Fruit fly (Drosophila melanogaster) whole organism, embryonic: Measurements from ENCODE around the gene RapGAP1.

Experiments
- B-H1 ChIP-seq: fragments of 200-800 bp; sonication (Bioruptor generic); IDR thresholded peaks from 3 replicates; pipeline ENCODE4 v1.3.6; 2022; ENCODE audit warnings: missing biosample characterization, missing genetic modification characterization
- CG10321 ChIP-seq: fragments of 200-800 bp; sonication (Bioruptor generic); IDR thresholded peaks from 2 replicates; pipeline ENCODE4 v1.3.6; 2022; ENCODE audit warnings: missing biosample characterization, missing genetic modification characterization
- CG10431 ChIP-seq: fragments of 200-800 bp; sonication (Bioruptor generic); optimal IDR thresholded peaks from 3 replicates; lab custom pipeline; 2018; ENCODE audit warnings: missing biosample characterization, mild to moderate bottlenecking, missing genetic modification characterization
- CG11247 ChIP-seq: fragments of 200-800 bp; sonication (Bioruptor generic); IDR thresholded peaks from 2 replicates; pipeline ENCODE4 v1.3.6; 2022; ENCODE audit warnings: missing biosample characterization, missing genetic modification characterization
- CG11504 ChIP-seq: fragments of 200-800 bp; sonication (Bioruptor generic); optimal IDR thresholded peaks from 3 replicates; lab custom pipeline; 2019; ENCODE audit warnings: missing biosample characterization, mild to moderate bottlenecking, missing genetic modification characterization, moderate library complexity
- CG11560 ChIP-seq: fragments of 200-800 bp; sonication (Bioruptor generic); IDR thresholded peaks from 3 replicates; pipeline ENCODE4 v1.3.6; 2022; ENCODE audit warnings: missing biosample characterization, missing genetic modification characterization
- CG14667 ChIP-seq: fragments of 200-800 bp; sonication (Bioruptor generic); IDR thresholded peaks from 2 replicates; pipeline ENCODE4 v1.3.6; 2022; ENCODE audit warnings: missing biosample characterization, missing genetic modification characterization
- CG1647 ChIP-seq: fragments of 200-800 bp; sonication (Bioruptor generic); optimal IDR thresholded peaks from 3 replicates; lab custom pipeline; 2016; ENCODE audit warnings: missing biosample characterization, missing genetic modification characterization
- CG16779 ChIP-seq: fragments of 200-800 bp; sonication (Bioruptor generic); IDR thresholded peaks from 2 replicates; pipeline ENCODE4 v1.3.6; 2022; ENCODE audit warnings: missing biosample characterization, missing genetic modification characterization
- CG16863 ChIP-seq: fragments of 200-800 bp; sonication (Bioruptor generic); optimal IDR thresholded peaks from 3 replicates; lab custom pipeline; 2016; ENCODE audit warnings: missing biosample characterization, missing genetic modification characterization
- CG17568 ChIP-seq: fragments of 200-800 bp; sonication (Bioruptor generic); optimal IDR thresholded peaks from 2 replicates; lab custom pipeline; 2018; ENCODE audit warnings: missing biosample characterization, mild to moderate bottlenecking, missing genetic modification characterization, moderate library complexity
- CG18599 ChIP-seq: fragments of 200-800 bp; sonication (Bioruptor generic); optimal IDR thresholded peaks from 3 replicates; lab custom pipeline; 2017; ENCODE audit warnings: missing biosample characterization, missing genetic modification characterization, mild to moderate bottlenecking, moderate library complexity, missing genetic modification reagents
- CG2120 ChIP-seq: fragments of 200-800 bp; sonication (Bioruptor generic); optimal IDR thresholded peaks from 3 replicates; lab custom pipeline; 2016; ENCODE audit warnings: missing biosample characterization, missing genetic modification characterization
- CG31224 ChIP-seq: fragments of 200-800 bp; sonication (Bioruptor generic); IDR thresholded peaks from 2 replicates; pipeline ENCODE4 v1.3.6; 2022; ENCODE audit warnings: missing biosample characterization, missing genetic modification characterization
- CG6654 ChIP-seq: fragments of 200-800 bp; sonication (Bioruptor generic); optimal IDR thresholded peaks from 2 replicates; lab custom pipeline; 2017; ENCODE audit warnings: missing biosample characterization, mild to moderate bottlenecking, missing genetic modification characterization
- CG6683 ChIP-seq: fragments of 200-800 bp; sonication (Bioruptor generic); optimal IDR thresholded peaks from 2 replicates; lab custom pipeline; 2017; ENCODE audit warnings: missing biosample characterization, mild to moderate bottlenecking, missing genetic modification characterization, missing genetic modification reagents
- CG7271 ChIP-seq: fragments of 200-800 bp; sonication (Bioruptor generic); optimal IDR thresholded peaks from 2 replicates; lab custom pipeline; 2018; ENCODE audit warnings: missing biosample characterization, mild to moderate bottlenecking, missing genetic modification characterization, moderate library complexity
- CG7786 ChIP-seq: fragments of 200-800 bp; sonication (Bioruptor generic); optimal IDR thresholded peaks from 2 replicates; lab custom pipeline; 2016; ENCODE audit warnings: missing biosample characterization, missing genetic modification characterization
- CG7987 ChIP-seq: fragments of 200-800 bp; sonication (Bioruptor generic); optimal IDR thresholded peaks from 2 replicates; lab custom pipeline; 2018; ENCODE audit warnings: missing biosample characterization, mild to moderate bottlenecking, missing genetic modification characterization, moderate library complexity
- CG8359 ChIP-seq: fragments of 200-800 bp; sonication (Bioruptor generic); optimal IDR thresholded peaks from 2 replicates; lab custom pipeline; 2017; ENCODE audit warnings: missing biosample characterization, mild to moderate bottlenecking, missing genetic modification characterization, borderline replicate concordance
- CG9817 ChIP-seq: fragments of 200-800 bp; sonication (Bioruptor generic); optimal IDR thresholded peaks from 2 replicates; lab custom pipeline; 2018; ENCODE audit warnings: missing biosample characterization, mild to moderate bottlenecking, missing genetic modification characterization, moderate library complexity
- Dbx ChIP-seq: fragments of 200-800 bp; sonication (Bioruptor generic); IDR thresholded peaks from 3 replicates; pipeline ENCODE4 v1.3.6; 2022; ENCODE audit warnings: missing biosample characterization, missing genetic modification characterization
- Dfd ChIP-seq, 2 experiments: fragments of >200 bp; optimal IDR thresholded peaks; 2 replicates each; lab custom pipeline; 2017; ENCODE audit warnings: missing biosample characterization in 2 of 2, missing genetic modification characterization in 2 of 2
- Elba2 ChIP-seq: fragments of 200-800 bp; sonication (Bioruptor generic); optimal IDR thresholded peaks from 3 replicates; lab custom pipeline; 2016; ENCODE audit warnings: missing biosample characterization, missing genetic modification characterization
- HLHmδ ChIP-seq: fragments of 200-800 bp; sonication (Bioruptor generic); optimal IDR thresholded peaks from 2 replicates; lab custom pipeline; 2018; ENCODE audit warnings: missing biosample characterization, mild to moderate bottlenecking, missing genetic modification characterization, moderate library complexity
- Hr3 ChIP-seq: fragments of 200-800 bp; sonication (Bioruptor generic); optimal IDR thresholded peaks from 3 replicates; lab custom pipeline; 2016; ENCODE audit warnings: missing biosample characterization, missing genetic modification characterization
- Mes4 ChIP-seq: fragments of 200-800 bp; sonication (Bioruptor generic); optimal IDR thresholded peaks from 2 replicates; lab custom pipeline; 2016; ENCODE audit warnings: missing biosample characterization, missing genetic modification characterization
- Poxn ChIP-seq: fragments of 200-800 bp; sonication (Bioruptor generic); IDR thresholded peaks from 2 replicates; pipeline ENCODE4 v1.3.6; 2022; ENCODE audit warnings: missing biosample characterization, missing genetic modification characterization
- Sox100B ChIP-seq: fragments of 200-800 bp; sonication (Bioruptor generic); optimal IDR thresholded peaks from 3 replicates; lab custom pipeline; 2018; ENCODE audit warnings: missing biosample characterization, mild to moderate bottlenecking, missing genetic modification characterization
- Tbp ChIP-seq: fragments of >200 bp; optimal IDR thresholded peaks from 2 replicates; lab custom pipeline; 2018; ENCODE audit warnings: missing biosample characterization, missing genetic modification characterization
- ara ChIP-seq: fragments of 200-800 bp; sonication (Bioruptor generic); IDR thresholded peaks from 2 replicates; pipeline ENCODE4 v1.3.6; 2022; ENCODE audit warnings: missing biosample characterization, missing genetic modification characterization
- btn ChIP-seq: fragments of 200-800 bp; sonication (Bioruptor generic); optimal IDR thresholded peaks from 2 replicates; lab custom pipeline; 2016; ENCODE audit warnings: missing biosample characterization, missing genetic modification characterization
- cato ChIP-seq: fragments of 200-800 bp; sonication (Bioruptor generic); optimal IDR thresholded peaks from 2 replicates; lab custom pipeline; 2016; ENCODE audit warnings: missing biosample characterization, missing genetic modification characterization, borderline replicate concordance
- cg ChIP-seq: fragments of 200-800 bp; sonication (Bioruptor generic); optimal IDR thresholded peaks from 3 replicates; lab custom pipeline; 2019; ENCODE audit warnings: missing biosample characterization, mild to moderate bottlenecking, missing genetic modification characterization, moderate library complexity
- chm ChIP-seq: fragments of 200-800 bp; sonication (Bioruptor generic); IDR thresholded peaks from 2 replicates; pipeline ENCODE4 v1.3.6; 2022; ENCODE audit warnings: missing biosample characterization, missing genetic modification characterization
- ci ChIP-seq: fragments of 200-800 bp; sonication (Bioruptor generic); IDR thresholded peaks from 3 replicates; pipeline ENCODE4 v1.3.6; 2022; ENCODE audit warnings: missing biosample characterization, missing genetic modification characterization
- da ChIP-seq: fragments of 200-800 bp; sonication (Bioruptor generic); optimal IDR thresholded peaks from 2 replicates; lab custom pipeline; 2016; ENCODE audit warnings: missing biosample characterization, missing genetic modification characterization
- dysf ChIP-seq: fragments of 200-800 bp; sonication (Bioruptor generic); IDR thresholded peaks from 3 replicates; pipeline ENCODE4 v1.3.6; 2022; ENCODE audit warnings: missing biosample characterization, missing genetic modification characterization
- emc ChIP-seq: fragments of 200-800 bp; sonication (Bioruptor generic); optimal IDR thresholded peaks from 2 replicates; lab custom pipeline; 2016; ENCODE audit warnings: missing biosample characterization, missing genetic modification characterization
- gro ChIP-seq: fragments of 200-800 bp; sonication (Bioruptor generic); optimal IDR thresholded peaks from 2 replicates; lab custom pipeline; 2016; ENCODE audit warnings: missing biosample characterization, missing genetic modification characterization
- her ChIP-seq: fragments of 200-800 bp; sonication (Bioruptor generic); optimal IDR thresholded peaks from 2 replicates; lab custom pipeline; 2016; ENCODE audit warnings: missing biosample characterization, missing genetic modification characterization
- ind ChIP-seq: fragments of 200-800 bp; sonication (Bioruptor generic); optimal IDR thresholded peaks from 3 replicates; lab custom pipeline; 2016; ENCODE audit warnings: missing biosample characterization, missing genetic modification characterization
- insv ChIP-seq, 2 experiments: fragments of 200-800 bp; sonication (Bioruptor generic); optimal IDR thresholded peaks; 3 replicates each; lab custom pipeline; 2016 to 2018; ENCODE audit warnings: missing biosample characterization in 2 of 2, missing genetic modification characterization in 2 of 2
- jigr1 ChIP-seq: fragments of 200-800 bp; sonication (Bioruptor generic); IDR thresholded peaks from 3 replicates; pipeline ENCODE4 v1.3.6; 2022; ENCODE audit warnings: missing biosample characterization, missing genetic modification characterization
- jumu ChIP-seq: fragments of 200-800 bp; sonication (Bioruptor generic); optimal IDR thresholded peaks from 3 replicates; lab custom pipeline; 2016; ENCODE audit warnings: missing biosample characterization, missing genetic modification characterization
- klu ChIP-seq: fragments of 200-800 bp; sonication (Bioruptor generic); IDR thresholded peaks from 2 replicates; pipeline ENCODE4 v1.3.6; 2022; ENCODE audit warnings: missing biosample characterization, missing genetic modification characterization
- maf-S ChIP-seq: fragments of 200-800 bp; sonication (Bioruptor generic); optimal IDR thresholded peaks from 2 replicates; lab custom pipeline; 2016; ENCODE audit warnings: missing biosample characterization, missing genetic modification characterization
- schlank ChIP-seq: fragments of 200-800 bp; sonication (Bioruptor generic); optimal IDR thresholded peaks from 2 replicates; lab custom pipeline; 2018; ENCODE audit warnings: missing biosample characterization, mild to moderate bottlenecking, missing genetic modification characterization
- sima ChIP-seq: fragments of 200-800 bp; sonication (Bioruptor generic); optimal IDR thresholded peaks from 2 replicates; lab custom pipeline; 2016; ENCODE audit warnings: missing biosample characterization, missing genetic modification characterization
- sug ChIP-seq: fragments of 200-800 bp; optimal IDR thresholded peaks from 2 replicates; lab custom pipeline; 2019; ENCODE audit warnings: missing biosample characterization, mild to moderate bottlenecking, missing genetic modification characterization, moderate library complexity
- usp ChIP-seq: fragments of >200 bp; optimal IDR thresholded peaks from 2 replicates; lab custom pipeline; 2017; ENCODE audit warnings: missing biosample characterization, missing genetic modification characterization
- zfh1 ChIP-seq: fragments of 200-800 bp; sonication (Bioruptor generic); IDR thresholded peaks from 3 replicates; pipeline ENCODE4 v1.3.6; 2022; ENCODE audit warnings: missing biosample characterization, missing genetic modification characterization
- zfh2 ChIP-seq: fragments of 200-800 bp; sonication (Bioruptor generic); optimal IDR thresholded peaks from 2 replicates; lab custom pipeline; 2016; ENCODE audit warnings: missing biosample characterization, missing genetic modification characterization

The RapGAP1 gene

dm6 chr2L:7616830-7617229, 38.0 kb upstream of the RapGAP1 start (continued):
- no peak for TF ChIP-seq CG9817 (tag; lab: Kevin White, UChicago)
- TF ChIP-seq emc = no peak
- TF ChIP-seq CG10321 = no peak
- TF ChIP-seq Elba2 (GFP tag; lab: Kevin White, UChicago) = no peak
- no peak for TF ChIP-seq jigr1 (GFP tag; lab: Robert Waterston, UW)
- TF ChIP-seq zfh1 = peak; percentile 60; the same call in 2 of the 3 replicates
- peak; percentile 23 for TF ChIP-seq CG7271 (tag; lab: Kevin White, UChicago)
- TF ChIP-seq Sox100B (GFP tag; lab: Kevin White, UChicago) = peak; percentile 11
- no peak for TF ChIP-seq CG31224 (GFP tag; lab: Robert Waterston, UW)
- TF ChIP-seq CG18599 = no peak
- TF ChIP-seq maf-S = no peak
- no peak for TF ChIP-seq sima
- no peak for TF ChIP-seq klu (GFP tag; lab: Robert Waterston, UW)
- no peak for TF ChIP-seq da
- no peak for TF ChIP-seq Dfd (GFP tag; optimal IDR thresholded peaks at IDR 0.05; lab: Kevin White, UChicago)
- no peak for TF ChIP-seq Dbx (GFP tag; lab: Robert Waterston, UW)
- no peak for TF ChIP-seq ci (GFP tag; lab: Robert Waterston, UW)
- no peak for TF ChIP-seq zfh2 (GFP tag; lab: Kevin White, UChicago)
- no peak for TF ChIP-seq usp (GFP tag; lab: Kevin White, UChicago)
- TF ChIP-seq gro = no peak
- peak; percentile 51 for TF ChIP-seq CG11504 (tag; lab: Kevin White, UChicago)
- peak; percentile 26 for TF ChIP-seq btn (GFP tag; lab: Kevin White, UChicago)
- TF ChIP-seq CG8359 (GFP tag; lab: Kevin White, UChicago) = no peak
- TF ChIP-seq CG6654 (GFP tag; lab: Kevin White, UChicago) = no peak
- TF ChIP-seq CG17568 (GFP tag; lab: Kevin White, UChicago) = no peak
- TF ChIP-seq chm (GFP tag; lab: Robert Waterston, UW) = peak; percentile 49; the same call in 1 of the 2 replicates
- no peak for TF ChIP-seq CG1647 (GFP tag; lab: Kevin White, UChicago)
- no peak for TF ChIP-seq Hr3 (GFP tag; lab: Kevin White, UChicago)
- no peak for TF ChIP-seq insv (GFP tag; optimal IDR thresholded peaks at IDR 0.05; lab: Kevin White, UChicago)
- TF ChIP-seq cg (GFP tag; lab: Kevin White, UChicago) = no peak
- TF ChIP-seq Poxn (GFP tag; lab: Robert Waterston, UW) = no peak
- TF ChIP-seq CG7786 (GFP tag; lab: Kevin White, UChicago) = no peak
- no peak for TF ChIP-seq sug (tag; lab: Kevin White, UChicago)
- TF ChIP-seq dysf = no peak
- peak; percentile 51 for TF ChIP-seq ara
- peak; percentile 12 for TF ChIP-seq Mes4 (GFP tag; lab: Kevin White, UChicago)
- TF ChIP-seq her (GFP tag; lab: Kevin White, UChicago) = no peak
- no peak for TF ChIP-seq CG16779 (GFP tag; lab: Robert Waterston, UW)
- TF ChIP-seq CG10431 (GFP tag; lab: Kevin White, UChicago) = no peak
- TF ChIP-seq CG6683 = no peak
- TF ChIP-seq ind (GFP tag; lab: Kevin White, UChicago) = peak; percentile 14
- TF ChIP-seq Tbp = no peak
- no peak for TF ChIP-seq CG14667
- TF ChIP-seq jumu (GFP tag; lab: Kevin White, UChicago) = peak; percentile 19
- no peak for TF ChIP-seq HLHmδ (GFP tag; lab: Kevin White, UChicago)
- TF ChIP-seq CG16863 (GFP tag; lab: Kevin White, UChicago) = peak; percentile 5
- TF ChIP-seq CG7987 (GFP tag; lab: Kevin White, UChicago) = no peak
- TF ChIP-seq CG2120 (GFP tag; lab: Kevin White, UChicago) = no peak
- TF ChIP-seq CG11560 (tag; lab: Robert Waterston, UW) = no peak
- no peak for TF ChIP-seq B-H1 (GFP tag; lab: Robert Waterston, UW)
- no peak for TF ChIP-seq CG11247 (GFP tag; lab: Robert Waterston, UW)
- TF ChIP-seq schlank (tag; lab: Kevin White, UChicago) = no peak
- no peak for TF ChIP-seq cato (GFP tag; lab: Kevin White, UChicago)
